Fruit fly (Drosophila melanogaster) whole organism, embryonic: ENCODE data around the gene CG43168.

ENCODE experiments used
- CG10366 ChIP-seq: fragments of 200-800 bp; sonication (Bioruptor generic); IDR thresholded peaks from 2 replicates; pipeline ENCODE4 v1.3.6; 2022; ENCODE audit warnings: missing biosample characterization, missing genetic modification characterization
- CG10462 ChIP-seq: fragments of 200-800 bp; sonication (Bioruptor generic); optimal IDR thresholded peaks from 2 replicates; lab custom pipeline; 2016; ENCODE audit warnings: missing biosample characterization, missing genetic modification characterization
- CG10654 ChIP-seq: fragments of 200-800 bp; sonication (Bioruptor generic); optimal IDR thresholded peaks from 2 replicates; lab custom pipeline; 2016; ENCODE audit warnings: missing biosample characterization, missing genetic modification characterization
- CG11723 ChIP-seq: fragments of 200-800 bp; sonication (Bioruptor generic); optimal IDR thresholded peaks from 2 replicates; lab custom pipeline; 2017; ENCODE audit warnings: missing biosample characterization, mild to moderate bottlenecking, missing genetic modification characterization
- CG14050 ChIP-seq: fragments of 200-800 bp; sonication (Bioruptor generic); IDR thresholded peaks from 3 replicates; pipeline ENCODE4 v1.3.6; 2022; ENCODE audit warnings: missing biosample characterization, missing genetic modification characterization
- CG1602 ChIP-seq: fragments of 200-800 bp; sonication (Bioruptor generic); optimal IDR thresholded peaks from 3 replicates; lab custom pipeline; 2016; ENCODE audit warnings: missing biosample characterization, missing genetic modification characterization
- CG16779 ChIP-seq: fragments of 200-800 bp; sonication (Bioruptor generic); IDR thresholded peaks from 2 replicates; pipeline ENCODE4 v1.3.6; 2022; ENCODE audit warnings: missing biosample characterization, missing genetic modification characterization
- CG16815 ChIP-seq: fragments of 200-800 bp; sonication (Bioruptor generic); optimal IDR thresholded peaks from 3 replicates; lab custom pipeline; 2017; ENCODE audit warnings: missing biosample characterization, mild to moderate bottlenecking, missing genetic modification characterization
- CG17912 ChIP-seq: fragments of 200-800 bp; sonication (Bioruptor generic); optimal IDR thresholded peaks from 2 replicates; lab custom pipeline; 2018; ENCODE audit warnings: missing biosample characterization, mild to moderate bottlenecking, missing genetic modification characterization
- CG18619 ChIP-seq: fragments of 200-800 bp; sonication (Bioruptor generic); optimal IDR thresholded peaks from 3 replicates; lab custom pipeline; 2017; ENCODE audit warnings: missing biosample characterization, mild to moderate bottlenecking, missing genetic modification characterization
- CG3065 ChIP-seq: fragments of 200-800 bp; sonication (Bioruptor generic); optimal IDR thresholded peaks from 2 replicates; lab custom pipeline; 2016; ENCODE audit warnings: missing biosample characterization, missing genetic modification characterization
- CG31388 ChIP-seq: fragments of 200-800 bp; sonication (Bioruptor generic); optimal IDR thresholded peaks from 2 replicates; lab custom pipeline; 2016; ENCODE audit warnings: missing biosample characterization, missing genetic modification characterization
- CG32767 ChIP-seq: fragments of 200-800 bp; sonication (Bioruptor generic); IDR thresholded peaks from 2 replicates; pipeline ENCODE4 v1.3.6; 2022; ENCODE audit warnings: missing biosample characterization, missing genetic modification characterization
- CG34224 ChIP-seq: fragments of 200-800 bp; sonication (Bioruptor generic); IDR thresholded peaks from 3 replicates; pipeline ENCODE4 v1.3.6; 2022; ENCODE audit warnings: missing biosample characterization, missing genetic modification characterization; ENCODE audit not compliant: partially characterized antibody
- CG4424 ChIP-seq: fragments of 200-800 bp; sonication (Bioruptor generic); optimal IDR thresholded peaks from 3 replicates; lab custom pipeline; 2016; ENCODE audit warnings: missing biosample characterization, missing genetic modification characterization
- CG5953 ChIP-seq: fragments of 200-800 bp; sonication (Bioruptor generic); IDR thresholded peaks from 2 replicates; pipeline ENCODE4 v1.3.6; 2022; ENCODE audit warnings: missing biosample characterization, missing genetic modification characterization
- CG6254 ChIP-seq: fragments of 200-800 bp; sonication (Bioruptor generic); optimal IDR thresholded peaks from 3 replicates; lab custom pipeline; 2017; ENCODE audit warnings: mild to moderate bottlenecking, missing biosample characterization, missing genetic modification reagents, missing genetic modification characterization
- CG6654 ChIP-seq: fragments of 200-800 bp; sonication (Bioruptor generic); optimal IDR thresholded peaks from 2 replicates; lab custom pipeline; 2017; ENCODE audit warnings: missing biosample characterization, mild to moderate bottlenecking, missing genetic modification characterization
- CG9817 ChIP-seq: fragments of 200-800 bp; sonication (Bioruptor generic); optimal IDR thresholded peaks from 2 replicates; lab custom pipeline; 2018; ENCODE audit warnings: missing biosample characterization, mild to moderate bottlenecking, missing genetic modification characterization, moderate library complexity
- Dek ChIP-seq: fragments of 200-800 bp; sonication (Bioruptor generic); optimal IDR thresholded peaks from 3 replicates; lab custom pipeline; 2019; ENCODE audit warnings: missing biosample characterization, mild to moderate bottlenecking, missing genetic modification characterization, moderate library complexity
- HHEX ChIP-seq: fragments of 200-800 bp; sonication (Bioruptor generic); optimal IDR thresholded peaks from 3 replicates; lab custom pipeline; 2017; ENCODE audit warnings: missing biosample characterization, mild to moderate bottlenecking, missing genetic modification characterization, missing genetic modification reagents
- HLH54F ChIP-seq: fragments of 200-800 bp; sonication (Bioruptor generic); optimal IDR thresholded peaks from 3 replicates; lab custom pipeline; 2016; ENCODE audit warnings: missing biosample characterization, missing genetic modification characterization
- HLHmδ ChIP-seq: fragments of 200-800 bp; sonication (Bioruptor generic); optimal IDR thresholded peaks from 2 replicates; lab custom pipeline; 2018; ENCODE audit warnings: missing biosample characterization, mild to moderate bottlenecking, missing genetic modification characterization, moderate library complexity
- Hr39 ChIP-seq: fragments of >200 bp; optimal IDR thresholded peaks from 2 replicates; lab custom pipeline; 2017
- Lim3 ChIP-seq: fragments of 200-800 bp; sonication (Bioruptor generic); IDR thresholded peaks from 2 replicates; pipeline ENCODE4 v1.3.6; 2022; ENCODE audit warnings: missing biosample characterization, missing genetic modification characterization
- Lpt ChIP-seq: fragments of >200 bp; optimal IDR thresholded peaks from 2 replicates; lab custom pipeline; 2018; ENCODE audit warnings: missing biosample characterization, missing genetic modification characterization
- Nf-YC ChIP-seq: fragments of 200-800 bp; optimal IDR thresholded peaks from 3 replicates; lab custom pipeline; 2019; ENCODE audit warnings: missing biosample characterization, mild to moderate bottlenecking, missing genetic modification characterization, moderate library complexity
- PHDP ChIP-seq: fragments of 200-800 bp; sonication (Bioruptor generic); optimal IDR thresholded peaks from 3 replicates; lab custom pipeline; 2018; ENCODE audit warnings: missing biosample characterization, mild to moderate bottlenecking, missing genetic modification characterization, moderate library complexity
- Poxn ChIP-seq: fragments of 200-800 bp; sonication (Bioruptor generic); IDR thresholded peaks from 2 replicates; pipeline ENCODE4 v1.3.6; 2022; ENCODE audit warnings: missing biosample characterization, missing genetic modification characterization
- Ssrp ChIP-seq: fragments of 200-800 bp; sonication (Bioruptor generic); optimal IDR thresholded peaks from 2 replicates; lab custom pipeline; 2018; ENCODE audit warnings: missing biosample characterization, mild to moderate bottlenecking, missing genetic modification characterization, moderate library complexity
- Stat92E ChIP-seq, 3 experiments: fragments of >200 bp in 2 of 3; fragments of 200-800 bp in 1 of 3; sonication (Bioruptor generic) in 1 of 3; optimal IDR thresholded peaks; 2 replicates each; lab custom pipeline; 2017 to 2019; ENCODE audit warnings: missing biosample characterization in 3 of 3, missing genetic modification characterization in 3 of 3, mild to moderate bottlenecking in 1 of 3, moderate library complexity in 1 of 3
- ato ChIP-seq: fragments of 200-800 bp; sonication (Bioruptor generic); IDR thresholded peaks from 2 replicates; pipeline ENCODE4 v1.3.6; 2022; ENCODE audit warnings: missing biosample characterization, missing genetic modification characterization; ENCODE audit not compliant: partially characterized antibody
- esg ChIP-seq: fragments of 200-800 bp; sonication (Bioruptor generic); conservative IDR thresholded peaks from 2 replicates; pipeline ENCODE4 v1.3.6; 2022; ENCODE audit warnings: missing biosample characterization, missing genetic modification characterization
- eve ChIP-seq, 2 experiments: fragments of >200 bp; optimal IDR thresholded peaks; 2 replicates each; lab custom pipeline; 2017; ENCODE audit warnings: missing biosample characterization in 2 of 2, missing genetic modification characterization in 2 of 2
- gsb-n ChIP-seq: fragments of 200-800 bp; sonication (Bioruptor generic); optimal IDR thresholded peaks from 3 replicates; lab custom pipeline; 2018; ENCODE audit warnings: missing biosample characterization, mild to moderate bottlenecking, missing genetic modification characterization
- h ChIP-seq: fragments of >200 bp; optimal IDR thresholded peaks from 2 replicates; lab custom pipeline; 2017
- kay ChIP-seq: fragments of 200-800 bp; sonication (Bioruptor generic); optimal IDR thresholded peaks from 2 replicates; lab custom pipeline; 2016; ENCODE audit warnings: missing biosample characterization, missing genetic modification characterization
- nerfin-1 ChIP-seq: fragments of 200-800 bp; sonication (Bioruptor generic); optimal IDR thresholded peaks from 3 replicates; lab custom pipeline; 2019; ENCODE audit warnings: missing biosample characterization, mild to moderate bottlenecking, missing genetic modification characterization, moderate library complexity
- oc ChIP-seq: fragments of 200-800 bp; sonication (Bioruptor generic); optimal IDR thresholded peaks from 2 replicates; lab custom pipeline; 2018; ENCODE audit warnings: missing biosample characterization, mild to moderate bottlenecking, missing genetic modification characterization, moderate library complexity
- onecut ChIP-seq: fragments of 200-800 bp; sonication (Bioruptor generic); IDR thresholded peaks from 2 replicates; pipeline ENCODE4 v1.3.6; 2022; ENCODE audit warnings: missing biosample characterization, missing genetic modification characterization
- run ChIP-seq: fragments of 200-800 bp; sonication (Bioruptor generic); optimal IDR thresholded peaks from 3 replicates; lab custom pipeline; 2018; ENCODE audit warnings: missing biosample characterization, mild to moderate bottlenecking, missing genetic modification characterization
- sd ChIP-seq: fragments of 200-800 bp; sonication (Bioruptor generic); optimal IDR thresholded peaks from 3 replicates; lab custom pipeline; 2018; ENCODE audit warnings: missing biosample characterization, mild to moderate bottlenecking, missing genetic modification characterization, moderate library complexity
- sens ChIP-seq: fragments of 200-800 bp; sonication (Bioruptor generic); peaks from one replicate; lab custom pipeline; 2016; ENCODE audit warnings: missing biosample characterization, missing genetic modification characterization
- shn ChIP-seq: fragments of 200-800 bp; sonication (Bioruptor generic); optimal IDR thresholded peaks from 3 replicates; lab custom pipeline; 2016; ENCODE audit warnings: missing biosample characterization, missing genetic modification characterization
- so ChIP-seq: fragments of 200-800 bp; sonication (Bioruptor generic); IDR thresholded peaks from 3 replicates; pipeline ENCODE4 v1.3.6; 2022; ENCODE audit warnings: missing biosample characterization, missing genetic modification characterization
- sqz ChIP-seq: fragments of 200-800 bp; sonication (Bioruptor generic); optimal IDR thresholded peaks from 3 replicates; lab custom pipeline; 2018; ENCODE audit warnings: missing biosample characterization, mild to moderate bottlenecking, missing genetic modification characterization
- stc ChIP-seq: fragments of 200-800 bp; sonication (Bioruptor generic); IDR thresholded peaks from 2 replicates; pipeline ENCODE4 v1.3.6; 2022; ENCODE audit warnings: missing biosample characterization, missing genetic modification characterization
- stwl ChIP-seq: fragments of 200-800 bp; sonication (Bioruptor generic); optimal IDR thresholded peaks from 3 replicates; lab custom pipeline; 2018; ENCODE audit warnings: missing biosample characterization, mild to moderate bottlenecking, missing genetic modification characterization, moderate library complexity
- tap ChIP-seq: fragments of 200-800 bp; optimal IDR thresholded peaks from 3 replicates; lab custom pipeline; 2019; ENCODE audit warnings: missing biosample characterization, mild to moderate bottlenecking, missing genetic modification characterization, moderate library complexity
- wek ChIP-seq: fragments of 200-800 bp; sonication (Bioruptor generic); optimal IDR thresholded peaks from 3 replicates; lab custom pipeline; 2018; ENCODE audit warnings: missing biosample characterization, mild to moderate bottlenecking, missing genetic modification characterization, moderate library complexity

CG43168 gene

DNA sequence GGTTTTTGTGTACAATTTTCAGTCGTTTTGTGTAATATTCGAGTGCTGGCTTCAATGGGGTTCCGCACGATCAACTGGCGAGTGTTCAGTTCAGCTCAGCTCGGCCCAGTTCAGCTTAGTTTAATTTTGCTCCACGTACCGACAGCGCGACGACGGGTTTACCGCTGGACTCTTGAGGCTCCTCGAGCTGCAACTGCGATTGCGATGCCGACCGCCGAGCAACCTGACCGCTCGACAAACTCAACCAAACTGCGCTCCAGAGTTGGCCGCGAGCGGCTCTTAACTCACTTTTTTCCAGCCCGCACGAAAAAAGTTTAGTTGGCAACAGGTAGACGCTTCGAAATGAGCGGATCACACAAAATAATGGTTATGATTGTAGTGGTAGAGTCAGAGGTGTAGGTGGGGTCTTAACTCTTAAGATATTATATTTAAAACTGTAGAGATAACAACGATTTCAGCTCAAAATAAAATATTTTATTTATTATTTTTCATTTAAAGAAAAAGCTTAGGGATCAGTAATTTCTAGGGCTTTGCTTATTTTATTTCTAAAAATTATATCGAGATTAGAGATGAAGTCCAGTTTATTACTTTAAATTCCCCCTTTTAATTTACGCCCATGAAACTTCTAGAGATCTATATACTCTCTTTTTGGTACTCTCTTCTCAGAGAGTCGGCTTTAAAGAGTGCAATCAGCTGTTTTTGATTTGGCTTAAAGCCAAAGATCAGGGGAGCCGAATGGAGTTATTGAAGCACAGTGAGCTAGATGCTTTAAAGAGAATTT, 19.0 kb upstream of the CG43168 start, which contains the start of gene Best2 (continued):
- TF ChIP-seq PHDP (peak; percentile 86), tap (tag; lab: Kevin White, UChicago) (peak; percentile 76), CG16815 (GFP tag; lab: Kevin White, UChicago) (peak; percentile 69), CG18619 (peak; percentile 78), CG10366 (GFP tag; lab: Robert Waterston, UW) (peak; percentile 89), HLH54F (peak; percentile 65), CG14050 (GFP tag; lab: Robert Waterston, UW) (peak; percentile 81), CG9817 (tag; lab: Kevin White, UChicago) (peak; percentile 85), CG17912 (GFP tag; lab: Kevin White, UChicago) (no peak), sens (GFP tag; lab: Kevin White, UChicago) (peak; percentile 96), CG5953 (peak; percentile 77), CG32767 (peak; percentile 88), Hr39 (no peak), h (lab: Kevin White, UChicago) (no peak), Stat92E (GFP tag; optimal IDR thresholded peaks at IDR 0.05; lab: Kevin White, UChicago) (peak in 1 of 3 experiments; percentile 7), CG11723 (GFP tag; lab: Kevin White, UChicago) (peak; percentile 61), stc (GFP tag; lab: Robert Waterston, UW) (peak; percentile 92), onecut (GFP tag; lab: Robert Waterston, UW) (peak; percentile 86), sd (peak; percentile 55), oc (peak; percentile 73), eve (GFP tag; optimal IDR thresholded peaks at IDR 0.05; lab: Kevin White, UChicago) (peak in 1 of 2 experiments; percentile 91), CG10462 (peak; percentile 72), Lim3 (GFP tag; lab: Robert Waterston, UW) (peak; percentile 65; the same call in 1 of the 2 replicates), CG1602 (GFP tag; lab: Kevin White, UChicago) (peak; percentile 77), CG4424 (peak; percentile 86), HHEX (peak; percentile 82), wek (GFP tag; lab: Kevin White, UChicago) (no peak), CG16779 (GFP tag; lab: Robert Waterston, UW) (no peak; the same call in none of the 2 replicates), CG6254 (GFP tag; lab: Kevin White, UChicago) (peak; percentile 44), so (peak; percentile 90), kay (GFP tag; lab: Kevin White, UChicago) (peak; percentile 79), CG34224 (GFP tag; lab: Robert Waterston, UW) (no peak), Nf-YC (tag; lab: Kevin White, UChicago) (peak; percentile 88), esg (peak; percentile 90), CG3065 (GFP tag; lab: Kevin White, UChicago) (no peak), sqz (GFP tag; lab: Kevin White, UChicago) (peak; percentile 72), CG31388 (peak; percentile 39), gsb-n (tag; lab: Kevin White, UChicago) (peak; percentile 76), Poxn (GFP tag; lab: Robert Waterston, UW) (peak; percentile 77), CG6654 (GFP tag; lab: Kevin White, UChicago) (peak; percentile 48), run (tag; lab: Kevin White, UChicago) (peak; percentile 48), nerfin-1 (tag; lab: Kevin White, UChicago) (peak; percentile 83), HLHmδ (GFP tag; lab: Kevin White, UChicago) (no peak), Lpt (GFP tag; lab: Kevin White, UChicago) (no peak), shn (GFP tag; lab: Kevin White, UChicago) (peak; percentile 55), stwl (tag; lab: Kevin White, UChicago) (no peak), ato (GFP tag; lab: Robert Waterston, UW) (no peak), Ssrp (tag; lab: Kevin White, UChicago) (peak; percentile 77), Dek (tag; lab: Kevin White, UChicago) (peak; percentile 80), CG10654 (GFP tag; lab: Kevin White, UChicago) (peak; percentile 56)
